Worm (Caenorhabditis elegans): ENCODE measurements around the gene exc-5.

DNA sequence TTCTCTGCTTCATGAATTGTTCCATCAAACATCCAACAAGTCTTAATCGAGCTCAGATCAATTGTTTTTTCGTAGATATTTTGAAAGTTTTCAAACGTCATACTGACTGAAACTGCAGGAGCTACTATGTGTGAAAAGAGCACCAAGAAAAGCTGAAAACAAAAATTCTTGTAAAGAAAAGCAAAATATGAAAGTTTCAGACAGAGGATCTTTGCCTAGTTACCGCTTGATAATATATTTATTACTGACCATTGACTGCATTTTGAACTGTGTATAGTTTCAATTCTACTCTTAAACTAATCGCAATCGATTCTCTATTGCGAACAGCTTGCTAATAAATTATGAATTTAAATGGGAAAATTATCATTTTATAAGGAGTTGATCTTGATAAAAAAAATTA, 15.2 kb downstream of the exc-5 start, which contains the start of gene clec-182:
- TF ChIP-seq rnt-1 (tag; optimal IDR thresholded peaks at IDR 0.05) (no peak), lin-11 (tag; optimal IDR thresholded peaks at IDR 0.05) (no peak), dmd-4 (tag; optimal IDR thresholded peaks at IDR 0.05; ENCODE audit: borderline replicate concordance) (no peak), pag-3 (tag; optimal IDR thresholded peaks at IDR 0.05; ENCODE audit: borderline replicate concordance) (no peak), hlh-30 (tag; optimal IDR thresholded peaks at IDR 0.05; ENCODE audit: insufficient read depth) (no peak), lim-6 (tag; optimal IDR thresholded peaks at IDR 0.05) (no peak), pax-1 (tag; optimal IDR thresholded peaks at IDR 0.05) (no peak), pqm-1 (tag; optimal IDR thresholded peaks at IDR 0.05) (no peak), pha-4 (tag; optimal IDR thresholded peaks at IDR 0.05) (no peak), ama-1 (optimal IDR thresholded peaks at IDR 0.05) (no peak), sox-4 (tag; optimal IDR thresholded peaks at IDR 0.05) (no peak), tbx-2 (tag; optimal IDR thresholded peaks at IDR 0.05) (no peak), unc-55 (GFP tag; optimal IDR thresholded peaks at IDR 0.05) (no peak)

Measured in whole organism, late embryonic.